Worm (Caenorhabditis elegans) whole organism, midembryonic: ENCODE results near the gene F22B7.1.

Experiments used
- T22C8.4 ChIP-seq: fragments of 200-800 bp; sonication (Bioruptor generic); IDR thresholded peaks from 2 replicates; pipeline ENCODE4 v1.3.6; 2022; ENCODE audit warnings: missing genetic modification characterization, missing compliant biosample characterization
- cog-1 ChIP-seq: sonication (generic microtip); optimal IDR thresholded peaks from 2 replicates; lab custom pipeline; 2016; ENCODE audit warnings: missing genetic modification characterization, missing compliant biosample characterization
- flt-1 ChIP-seq: fragments of 200-800 bp; sonication (Bioruptor generic); IDR thresholded peaks from 2 replicates; pipeline ENCODE4 v1.3.6; 2022; ENCODE audit warnings: missing genetic modification characterization, missing compliant biosample characterization
- klf-2 ChIP-seq: fragments of 200-800 bp; sonication (Bioruptor generic); conservative IDR thresholded peaks from 2 replicates; pipeline ENCODE4 v1.3.6; 2022; ENCODE audit warnings: missing genetic modification reagents, missing genetic modification characterization, missing compliant biosample characterization
- med-1 ChIP-seq: sonication (generic microtip); optimal IDR thresholded peaks from 2 replicates; lab custom pipeline; 2017; ENCODE audit warnings: missing genetic modification characterization, mild to moderate bottlenecking, missing compliant biosample characterization, antibody characterized with exemption, missing genetic modification reagents; ENCODE audit not compliant: insufficient read depth
- ref-1 ChIP-seq: fragments of 200-800 bp; sonication (Bioruptor generic); conservative IDR thresholded peaks from 2 replicates; pipeline ENCODE4 v1.3.6; 2022; ENCODE audit warnings: missing genetic modification reagents, missing genetic modification characterization, missing compliant biosample characterization
- tab-1 ChIP-seq: fragments of 200-800 bp; sonication (Bioruptor generic); IDR thresholded peaks from 2 replicates; pipeline ENCODE4 v1.3.6; 2022; ENCODE audit warnings: missing genetic modification characterization, missing compliant biosample characterization
- ztf-23 ChIP-seq: fragments of 200-800 bp; sonication (Bioruptor generic); IDR thresholded peaks from 2 replicates; pipeline ENCODE4 v1.3.6; 2022; ENCODE audit warnings: missing genetic modification reagents, missing genetic modification characterization, missing compliant biosample characterization
- ztf-29 ChIP-seq: fragments of 200-800 bp; sonication (Bioruptor generic); IDR thresholded peaks from 2 replicates; pipeline ENCODE4 v1.3.6; 2022; ENCODE audit warnings: missing genetic modification reagents, missing genetic modification characterization, missing compliant biosample characterization

The F22B7.1 gene

DNA sequence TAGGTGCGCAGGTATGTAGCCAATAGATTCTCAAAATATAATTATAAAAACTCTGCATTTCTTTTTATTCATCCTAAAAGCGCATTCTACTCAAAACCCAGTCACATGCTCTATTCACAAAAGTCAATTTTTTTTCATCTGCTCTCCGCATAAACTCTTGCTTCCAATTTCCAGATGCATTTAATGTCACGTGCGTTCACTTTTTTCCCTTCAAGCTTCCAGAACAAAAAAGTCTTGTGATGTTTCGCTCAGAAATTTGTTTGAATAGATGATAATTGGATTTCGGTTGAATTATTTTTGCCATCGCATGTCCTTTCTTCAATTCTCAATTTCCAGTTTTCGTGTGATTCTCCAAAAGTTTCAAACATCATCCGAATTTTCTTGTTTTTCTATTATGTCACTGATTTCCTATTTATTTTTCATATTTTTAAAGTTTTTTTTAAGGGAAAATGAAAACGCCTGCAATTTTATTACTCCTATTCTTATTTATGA is at the start of gene F22B7.1:
TSS of gene F22B7.1 (plus strand) at position 442 of the 492 bp plus-strand sequence.
- TF ChIP-seq ztf-23 (GFP tag; lab: Robert Waterston, UW) (no peak), klf-2 (no peak), T22C8.4 (GFP tag; lab: Robert Waterston, UW) (no peak), flt-1 (no peak), cog-1 (tag; lab: Kevin White, UChicago) (no peak), med-1 (GFP tag; lab: Kevin White, UChicago) (no peak), ref-1 (GFP tag; lab: Robert Waterston, UW) (no peak), tab-1 (GFP tag; lab: Robert Waterston, UW) (no peak), ztf-29 (GFP tag; lab: Robert Waterston, UW) (no peak)

DNA sequence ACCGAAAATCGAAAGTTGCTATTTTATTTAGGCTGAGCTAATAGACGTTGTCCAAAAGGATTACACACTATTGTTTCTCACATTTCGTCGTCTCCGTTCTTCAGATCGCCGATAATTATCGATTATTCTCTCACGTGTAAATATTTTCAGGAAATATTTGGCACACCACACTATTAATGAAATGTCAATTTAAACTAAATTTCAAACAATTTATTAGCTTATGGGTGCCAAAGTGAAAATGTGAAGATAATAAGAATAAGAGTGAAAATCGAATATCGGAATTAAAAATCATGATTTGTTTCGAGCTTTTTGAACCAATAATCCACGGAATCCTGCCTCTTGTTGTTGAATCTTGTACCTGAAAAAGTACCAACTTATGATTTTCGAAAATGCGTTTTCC is 48.6 kb upstream of the F22B7.1 start, which contains the start of gene C06E1.11:
TSS of gene C06E1.11 (minus strand) at position 101 of the 400 bp plus-strand sequence.
- TF ChIP-seq klf-2 (no peak), T22C8.4 (GFP tag; lab: Robert Waterston, UW) (no peak), ztf-23 (GFP tag; lab: Robert Waterston, UW) (no peak), ref-1 (GFP tag; lab: Robert Waterston, UW) (no peak), flt-1 (no peak), cog-1 (tag; lab: Kevin White, UChicago) (no peak), med-1 (GFP tag; lab: Kevin White, UChicago) (no peak), tab-1 (GFP tag; lab: Robert Waterston, UW) (no peak), ztf-29 (GFP tag; lab: Robert Waterston, UW) (no peak)

DNA sequence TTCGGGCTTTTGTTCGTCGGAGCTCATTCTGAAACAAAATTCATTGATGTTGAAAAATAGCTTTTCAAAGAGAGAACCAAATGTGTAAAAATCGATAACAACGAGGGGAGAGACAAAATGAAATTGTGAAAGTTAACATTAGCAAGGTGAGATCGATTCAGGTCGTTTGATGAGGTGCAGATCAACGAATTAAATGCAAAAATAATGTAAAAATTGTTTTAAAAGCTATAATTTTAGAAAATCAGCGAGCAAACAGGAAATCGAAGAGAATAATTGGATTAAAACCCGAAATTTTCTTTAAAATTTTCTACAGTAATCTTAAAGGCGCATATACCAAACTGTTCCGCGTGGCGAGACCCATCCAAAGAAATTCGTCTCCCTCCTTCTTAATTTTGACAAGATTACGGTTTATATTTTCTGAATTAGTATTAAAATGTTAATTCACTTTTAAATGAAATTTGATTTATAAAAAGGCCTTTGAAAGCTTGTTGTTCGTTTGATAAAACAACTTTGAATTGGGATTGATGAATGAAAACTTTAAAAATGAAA is 46.7 kb upstream of the F22B7.1 start, which contains the start of gene C13G5.2:
TSS of gene C13G5.2 (minus strand) at position 51 of the 549 bp plus-strand sequence.
- TF ChIP-seq flt-1 (no peak), ref-1 (GFP tag; lab: Robert Waterston, UW) (no peak), tab-1 (GFP tag; lab: Robert Waterston, UW) (no peak), klf-2 (no peak), ztf-29 (GFP tag; lab: Robert Waterston, UW) (no peak), T22C8.4 (GFP tag; lab: Robert Waterston, UW) (peak; percentile 26; the same call in 1 of the 2 replicates), med-1 (GFP tag; lab: Kevin White, UChicago) (no peak)

DNA sequence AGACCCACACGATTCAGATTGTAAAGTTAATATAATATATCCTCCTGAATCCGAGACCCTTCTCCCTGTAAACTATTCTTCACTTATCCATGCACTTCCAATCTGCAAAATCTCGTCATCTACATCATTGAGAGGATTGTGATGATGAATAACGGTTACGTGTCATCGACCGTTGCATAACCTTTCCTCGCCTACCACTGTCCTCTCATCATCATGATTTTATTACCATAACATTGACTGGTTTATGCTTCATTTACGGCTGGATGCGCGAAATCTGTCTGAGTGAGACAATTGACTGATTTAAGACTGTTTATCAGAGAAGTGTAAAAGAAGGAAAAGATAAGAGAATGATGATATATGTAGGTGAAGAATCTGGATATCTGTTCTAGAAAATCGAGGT is 44.9 kb upstream of the F22B7.1 start:
- no peak for TF ChIP-seq T22C8.4 (GFP tag; lab: Robert Waterston, UW)
- TF ChIP-seq tab-1 (GFP tag; lab: Robert Waterston, UW) = no peak
- TF ChIP-seq cog-1 (tag; lab: Kevin White, UChicago) = no peak
- TF ChIP-seq klf-2 = no peak

DNA sequence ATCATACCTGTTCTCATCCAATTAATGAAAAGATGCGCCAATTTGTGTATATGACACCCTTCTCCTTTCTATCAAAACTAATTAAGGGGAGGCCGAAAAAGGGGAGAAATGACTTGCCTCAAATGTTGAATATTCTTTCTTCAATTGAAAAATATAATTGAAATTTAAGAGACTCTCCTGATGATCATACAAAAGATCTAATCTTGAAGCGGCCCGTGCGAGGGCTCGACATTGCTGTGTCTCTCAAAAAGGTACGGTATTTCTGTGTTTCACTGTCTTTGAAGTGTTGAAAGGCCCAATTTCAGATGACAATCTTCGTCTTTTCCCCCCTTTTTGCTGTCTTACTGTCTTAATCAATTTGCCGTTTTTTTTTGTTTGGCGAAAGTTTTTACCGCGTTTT is 44.1 kb upstream of the F22B7.1 start:
- TF ChIP-seq ztf-23 (GFP tag; lab: Robert Waterston, UW) (no peak), klf-2 (no peak), T22C8.4 (GFP tag; lab: Robert Waterston, UW) (no peak), flt-1 (no peak), ref-1 (GFP tag; lab: Robert Waterston, UW) (no peak), tab-1 (GFP tag; lab: Robert Waterston, UW) (no peak), ztf-29 (GFP tag; lab: Robert Waterston, UW) (no peak), cog-1 (tag; lab: Kevin White, UChicago) (no peak), med-1 (GFP tag; lab: Kevin White, UChicago) (no peak)

DNA sequence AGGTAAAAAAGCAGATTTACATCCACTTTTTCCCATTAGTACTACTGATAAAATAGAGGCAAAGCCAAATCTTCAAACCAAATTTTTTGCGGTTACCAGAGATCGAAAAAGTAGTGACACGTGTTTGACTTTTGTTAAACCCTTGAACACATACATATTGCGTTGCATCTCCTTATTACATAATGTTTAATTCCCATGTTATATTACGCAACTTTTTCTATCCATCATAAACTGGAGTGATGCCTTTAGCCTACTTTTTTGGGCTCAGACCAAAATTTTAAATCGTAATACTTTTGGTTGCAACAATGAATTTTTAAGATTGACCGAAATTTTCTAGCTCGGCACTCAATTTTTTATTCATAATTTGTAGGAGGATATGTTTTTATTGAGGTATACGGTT is 43.2 kb upstream of the F22B7.1 start:
- TF ChIP-seq med-1 (GFP tag; lab: Kevin White, UChicago) (no peak), T22C8.4 (GFP tag; lab: Robert Waterston, UW) (no peak), ztf-23 (GFP tag; lab: Robert Waterston, UW) (no peak), cog-1 (tag; lab: Kevin White, UChicago) (no peak), flt-1 (no peak), tab-1 (GFP tag; lab: Robert Waterston, UW) (no peak), ref-1 (GFP tag; lab: Robert Waterston, UW) (no peak), klf-2 (no peak), ztf-29 (GFP tag; lab: Robert Waterston, UW) (no peak)

DNA sequence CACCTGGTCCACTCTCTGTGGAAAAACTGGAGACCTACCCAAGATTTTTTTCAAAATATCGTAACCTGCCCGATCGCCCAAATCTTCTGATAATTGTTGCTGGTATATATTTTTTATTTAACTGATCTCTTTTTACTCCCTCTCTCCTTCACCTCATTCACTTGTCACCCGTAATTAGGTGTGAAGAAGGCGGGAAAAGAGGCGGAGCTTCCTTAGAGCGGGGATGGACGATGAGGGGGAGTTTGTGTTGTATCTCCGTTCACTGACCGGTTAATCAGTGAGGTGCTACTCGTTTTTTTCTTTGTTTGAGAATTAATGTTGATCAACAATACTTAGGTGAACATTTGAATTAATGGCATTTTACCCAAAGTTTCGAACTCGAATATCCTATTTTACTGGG is 42.7 kb upstream of the F22B7.1 start, which contains the start of gene ceh-16:
TSS of gene ceh-16 (plus strand) at position 301 of the 400 bp plus-strand sequence.
- no peak for TF ChIP-seq klf-2

DNA sequence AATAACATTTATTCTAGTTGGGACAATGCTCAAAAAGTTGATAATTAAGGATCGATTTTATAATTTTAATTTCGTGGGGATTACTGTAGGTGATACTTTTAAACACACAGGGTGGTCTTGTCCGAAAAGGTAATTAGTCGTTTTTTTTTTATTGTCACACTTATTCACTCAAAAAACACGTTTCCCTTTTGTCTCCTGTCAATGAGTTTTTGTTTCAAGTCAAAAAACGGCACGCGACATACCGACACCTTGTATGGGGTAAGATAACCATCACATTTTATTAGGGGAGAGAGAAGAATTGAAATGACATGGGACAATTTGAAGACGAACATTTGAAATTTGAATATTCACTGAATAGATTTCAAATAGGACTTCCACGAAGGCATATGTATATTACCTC is 40.0 kb upstream of the F22B7.1 start:
- TF ChIP-seq klf-2 (no peak), flt-1 (no peak), tab-1 (GFP tag; lab: Robert Waterston, UW) (no peak), cog-1 (tag; lab: Kevin White, UChicago) (no peak), ztf-23 (GFP tag; lab: Robert Waterston, UW) (no peak), ref-1 (GFP tag; lab: Robert Waterston, UW) (no peak), med-1 (GFP tag; lab: Kevin White, UChicago) (no peak), ztf-29 (GFP tag; lab: Robert Waterston, UW) (no peak), T22C8.4 (GFP tag; lab: Robert Waterston, UW) (no peak)

DNA sequence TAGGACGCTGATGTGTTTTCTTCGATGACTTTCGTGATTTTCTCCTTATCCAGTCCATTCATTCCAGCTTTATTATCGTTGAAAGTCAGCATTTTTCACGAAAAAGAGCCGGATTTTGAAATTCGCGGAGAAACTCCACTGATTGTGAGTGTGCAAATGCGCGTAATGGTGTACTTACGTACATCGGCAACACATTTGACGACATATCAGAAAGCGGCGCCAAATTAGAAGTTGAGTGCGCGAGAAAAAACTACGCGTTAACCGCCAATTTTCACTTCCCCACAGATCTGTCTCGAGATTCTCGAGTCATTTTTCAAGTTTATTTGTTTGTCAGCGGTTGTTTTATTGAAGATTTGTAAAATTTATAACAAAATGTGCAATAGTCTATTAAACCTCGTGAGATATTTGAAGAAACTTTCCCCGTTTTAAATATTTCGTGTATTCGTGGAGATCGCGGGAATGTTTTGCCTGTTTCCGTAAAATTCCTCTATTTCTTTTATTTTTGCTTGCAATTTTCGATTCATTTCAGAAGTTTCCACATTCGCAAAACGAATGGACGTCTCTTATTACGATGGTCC is 36.6 kb upstream of the F22B7.1 start, which contains the start of the genes polk-1 and gpr-1:
TSS of gene polk-1 (minus strand) at position 186 of the 578 bp plus-strand sequence.
TSS of gene gpr-1 (plus strand) at position 528 of the 578 bp plus-strand sequence.
- TF ChIP-seq klf-2 (no peak), ztf-23 (GFP tag; lab: Robert Waterston, UW) (no peak), ref-1 (GFP tag; lab: Robert Waterston, UW) (no peak), flt-1 (no peak), med-1 (GFP tag; lab: Kevin White, UChicago) (no peak), ztf-29 (GFP tag; lab: Robert Waterston, UW) (no peak), tab-1 (GFP tag; lab: Robert Waterston, UW) (no peak), T22C8.4 (GFP tag; lab: Robert Waterston, UW) (no peak), cog-1 (tag; lab: Kevin White, UChicago) (no peak)
